Worm (Caenorhabditis elegans): Measurements from ENCODE around the gene F56D6.8.

Gene F56D6.8

DNA sequence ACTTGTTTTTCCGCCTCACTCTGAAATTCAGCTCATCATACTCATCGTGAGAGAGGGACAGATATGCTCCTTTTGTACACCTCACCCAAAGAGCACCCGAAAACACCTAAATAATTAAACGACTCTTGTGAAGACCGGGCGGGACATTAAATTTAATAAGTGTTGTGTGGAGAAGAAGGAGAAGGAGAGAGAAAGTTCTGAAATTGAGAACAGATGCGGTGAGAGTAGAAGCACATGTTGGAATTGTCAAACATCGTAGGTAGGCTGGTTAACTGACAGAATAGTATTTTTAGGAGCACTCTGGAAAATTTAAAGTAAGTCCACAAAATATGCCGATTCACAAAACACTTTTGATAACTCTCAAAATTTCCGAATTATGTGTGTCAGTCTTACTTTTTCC lies 40.7 kb downstream of the F56D6.8 start:
- TF ChIP-seq pha-4 (tag; optimal IDR thresholded peaks at IDR 0.05) = no peak
- no peak for TF ChIP-seq nhr-2 (tag; optimal IDR thresholded peaks at IDR 0.05)
- no peak for TF ChIP-seq sem-2 (GFP tag; optimal IDR thresholded peaks at IDR 0.05)
- TF ChIP-seq lin-32 (GFP tag; optimal IDR thresholded peaks at IDR 0.05) = no peak
- no peak for TF ChIP-seq unc-62 (GFP tag; optimal IDR thresholded peaks at IDR 0.05)

ce11 chrIV:3848985-3849384 lies 45.2 kb downstream of the F56D6.8 start:
- peak; percentile 79 for TF ChIP-seq ces-1 (GFP tag; optimal IDR thresholded peaks at IDR 0.05)
- TF ChIP-seq hlh-1 (tag; optimal IDR thresholded peaks at IDR 0.05) = no peak
- TF ChIP-seq zip-8 (tag; optimal IDR thresholded peaks at IDR 0.05) = no peak
- TF ChIP-seq unc-120 (tag; optimal IDR thresholded peaks at IDR 0.05; ENCODE audit: poor library complexity, severe bottlenecking) = no peak
- TF ChIP-seq sem-2 (GFP tag; optimal IDR thresholded peaks at IDR 0.05) = no peak
- TF ChIP-seq nhr-12 (tag; optimal IDR thresholded peaks at IDR 0.05) = no peak
- no peak for TF ChIP-seq drap-1 (GFP tag; optimal IDR thresholded peaks at IDR 0.05)
- TF ChIP-seq mab-5 (tag; optimal IDR thresholded peaks at IDR 0.05) = no peak
- TF ChIP-seq nhr-76 (tag; optimal IDR thresholded peaks at IDR 0.05) = no peak
- no peak for TF ChIP-seq unc-62 (GFP tag; optimal IDR thresholded peaks at IDR 0.05)
- no peak for TF ChIP-seq ztf-11 (tag; optimal IDR thresholded peaks at IDR 0.05)
- peak; percentile 24 for TF ChIP-seq nhr-2 (tag; optimal IDR thresholded peaks at IDR 0.05)
- no peak for TF ChIP-seq mls-2 (tag; optimal IDR thresholded peaks at IDR 0.05)
- no peak for TF ChIP-seq lin-13 (tag; optimal IDR thresholded peaks at IDR 0.05)
- TF ChIP-seq mep-1 (tag; optimal IDR thresholded peaks at IDR 0.05) = no peak
- TF ChIP-seq elt-1 (tag; optimal IDR thresholded peaks at IDR 0.05; ENCODE audit: borderline replicate concordance, insufficient read depth) = no peak
- TF ChIP-seq ceh-83 (GFP tag; optimal IDR thresholded peaks at IDR 0.05) = no peak
- no peak for TF ChIP-seq blmp-1 (tag; optimal IDR thresholded peaks at IDR 0.05)
- peak; percentile 52 for TF ChIP-seq ceh-43 (GFP tag; optimal IDR thresholded peaks at IDR 0.05)
- TF ChIP-seq snpc-4 (tag; optimal IDR thresholded peaks at IDR 0.05) = no peak
- peak; percentile 65 for TF ChIP-seq lin-32 (GFP tag; optimal IDR thresholded peaks at IDR 0.05)
- TF ChIP-seq ham-2 (GFP tag; optimal IDR thresholded peaks at IDR 0.05) = no peak
- TF ChIP-seq cnd-1 (tag; optimal IDR thresholded peaks at IDR 0.05) = no peak
- TF ChIP-seq pha-4 (tag; optimal IDR thresholded peaks at IDR 0.05) = no peak
- TF ChIP-seq sptf-1 (tag; optimal IDR thresholded peaks at IDR 0.05) = no peak

- TF ChIP-seq ces-1 (GFP tag; optimal IDR thresholded peaks at IDR 0.05) (peak; percentile 86), cnd-1 (tag; optimal IDR thresholded peaks at IDR 0.05) (no peak), sem-2 (GFP tag; optimal IDR thresholded peaks at IDR 0.05) (no peak)
These were observed 46.7 kb downstream of the F56D6.8 start for ce11 chrIV:3847489-3847888.

ce11 chrIV:3844584-3844983 lies 49.6 kb downstream of the F56D6.8 start:
- TF ChIP-seq lsy-2 (tag; optimal IDR thresholded peaks at IDR 0.05) = no peak
- no peak for TF ChIP-seq ceh-39 (tag; optimal IDR thresholded peaks at IDR 0.05)
- peak; percentile 79 for TF ChIP-seq zip-8 (tag; optimal IDR thresholded peaks at IDR 0.05)
- TF ChIP-seq nhr-2 (tag; optimal IDR thresholded peaks at IDR 0.05) = peak; percentile 87

Measured in whole organism, mixed stage, embryonic.